Worm (Caenorhabditis elegans) whole organism, young adult: Measurements from ENCODE around the gene Y116A8C.9.

ENCODE experiments used
- B0336.3 ChIP-seq: fragments of 200-800 bp; sonication (Bioruptor generic); IDR thresholded peaks from 2 replicates; pipeline ENCODE4 v1.3.6; 2022; ENCODE audit warnings: missing genetic modification characterization, missing compliant biosample characterization
- C06A6.2 ChIP-seq: fragments of 200-800 bp; sonication (Bioruptor generic); conservative IDR thresholded peaks from 2 replicates; pipeline ENCODE4 v1.3.6; 2022; ENCODE audit warnings: missing genetic modification characterization, missing compliant biosample characterization
- K11D2.4 ChIP-seq: fragments of 200-800 bp; sonication (Bioruptor generic); IDR thresholded peaks from 2 replicates; pipeline ENCODE4 v1.3.6; 2022; ENCODE audit warnings: missing genetic modification reagents, missing genetic modification characterization, missing compliant biosample characterization
- T26A5.8 ChIP-seq: sonication (generic microtip); optimal IDR thresholded peaks from 2 replicates; lab custom pipeline; 2016; ENCODE audit warnings: missing genetic modification characterization, missing compliant biosample characterization
- Y56A3A.18 ChIP-seq: fragments of 200-800 bp; sonication (Bioruptor generic); IDR thresholded peaks from 2 replicates; pipeline ENCODE4 v1.3.6; 2022; ENCODE audit warnings: missing genetic modification reagents, missing genetic modification characterization, missing compliant biosample characterization
- aptf-2 ChIP-seq: fragments of 200-800 bp; sonication (Bioruptor generic); conservative IDR thresholded peaks from 2 replicates; pipeline ENCODE4 v1.3.6; 2022; ENCODE audit warnings: missing genetic modification reagents, missing genetic modification characterization, missing compliant biosample characterization
- atf-7 ChIP-seq: sonication (generic microtip); optimal IDR thresholded peaks from 2 replicates; lab custom pipeline; 2017; ENCODE audit warnings: mild to moderate bottlenecking, missing genetic modification characterization, missing compliant biosample characterization
- attf-5 ChIP-seq: fragments of 200-800 bp; sonication (Bioruptor generic); optimal IDR thresholded peaks from 2 replicates; lab custom pipeline; 2018; ENCODE audit warnings: mild to moderate bottlenecking, missing genetic modification characterization, missing compliant biosample characterization
- ccch-3 ChIP-seq: fragments of 200-800 bp; sonication (Bioruptor generic); optimal IDR thresholded peaks from 2 replicates; lab custom pipeline; 2018; ENCODE audit warnings: mild to moderate bottlenecking, missing genetic modification characterization, missing compliant biosample characterization
- ceh-27 ChIP-seq: fragments of 200-800 bp; sonication (Bioruptor generic); optimal IDR thresholded peaks from 2 replicates; lab custom pipeline; 2018; ENCODE audit warnings: mild to moderate bottlenecking, missing genetic modification characterization, moderate library complexity, missing compliant biosample characterization
- ceh-91 ChIP-seq: fragments of 200-800 bp; sonication (Bioruptor generic); IDR thresholded peaks from 2 replicates; pipeline ENCODE4 v1.3.6; 2022; ENCODE audit warnings: missing genetic modification reagents, missing genetic modification characterization, missing compliant biosample characterization
- chd-7 ChIP-seq: sonication (generic microtip); optimal IDR thresholded peaks from 2 replicates; lab custom pipeline; 2016; ENCODE audit warnings: mild to moderate bottlenecking, missing genetic modification characterization, moderate library complexity, missing compliant biosample characterization
- ekl-4 ChIP-seq: fragments of 200-800 bp; sonication (Bioruptor generic); IDR thresholded peaks from 2 replicates; pipeline ENCODE4 v1.3.6; 2022; ENCODE audit warnings: missing genetic modification reagents, missing genetic modification characterization, missing compliant biosample characterization
- him-1 ChIP-seq: sonication (generic microtip); optimal IDR thresholded peaks from 2 replicates; lab custom pipeline; 2016; ENCODE audit warnings: missing genotype, missing genetic modification reagents, missing genetic modification characterization, missing compliant biosample characterization
- hlh-12 ChIP-seq: sonication (generic microtip); optimal IDR thresholded peaks from 2 replicates; lab custom pipeline; 2016; ENCODE audit warnings: missing genetic modification characterization, missing compliant biosample characterization
- hlh-26 ChIP-seq: fragments of 200-800 bp; sonication (Bioruptor generic); conservative IDR thresholded peaks from 2 replicates; pipeline ENCODE4 v1.3.6; 2022; ENCODE audit warnings: missing genetic modification reagents, missing genetic modification characterization, missing compliant biosample characterization
- hrde-1 ChIP-seq: sonication (generic microtip); optimal IDR thresholded peaks from 2 replicates; lab custom pipeline; 2016; ENCODE audit warnings: missing genetic modification characterization, mild to moderate bottlenecking, missing compliant biosample characterization, moderate library complexity, missing genotype, missing genetic modification reagents, borderline replicate concordance
- hsf-1 ChIP-seq: fragments of 200-800 bp; sonication (Bioruptor generic); IDR thresholded peaks from 2 replicates; pipeline ENCODE4 v1.3.6; 2022; ENCODE audit warnings: missing genetic modification reagents, missing genetic modification characterization, missing compliant biosample characterization
- lag-1 ChIP-seq: fragments of 200-800 bp; sonication (Bioruptor generic); IDR thresholded peaks from 2 replicates; pipeline ENCODE4 v1.3.6; 2022; ENCODE audit warnings: missing genetic modification reagents, missing genetic modification characterization, missing compliant biosample characterization
- lin-26 ChIP-seq: fragments of 200-800 bp; sonication (Bioruptor generic); IDR thresholded peaks from 2 replicates; pipeline ENCODE4 v1.3.6; 2022; ENCODE audit warnings: missing genetic modification reagents, missing genetic modification characterization, missing compliant biosample characterization
- lin-54 ChIP-seq: fragments of 200-800 bp; sonication (Bioruptor generic); optimal IDR thresholded peaks from 2 replicates; lab custom pipeline; 2018; ENCODE audit warnings: mild to moderate bottlenecking, missing genetic modification characterization, missing compliant biosample characterization
- mxl-1 ChIP-seq: sonication (generic microtip); optimal IDR thresholded peaks from 2 replicates; lab custom pipeline; 2016; ENCODE audit warnings: missing genetic modification characterization, missing compliant biosample characterization
- nfya-1 ChIP-seq: sonication (generic microtip); optimal IDR thresholded peaks from 2 replicates; lab custom pipeline; 2017; ENCODE audit warnings: antibody characterized with exemption, missing compliant biosample characterization, missing genetic modification characterization, borderline replicate concordance; ENCODE audit not compliant: insufficient read depth
- rcor-1 ChIP-seq: fragments of 200-800 bp; sonication (Bioruptor generic); IDR thresholded peaks from 2 replicates; pipeline ENCODE4 v1.3.6; 2022; ENCODE audit warnings: missing genetic modification reagents, missing genetic modification characterization, missing compliant biosample characterization
- repo-1 ChIP-seq: sonication (generic microtip); optimal IDR thresholded peaks from 2 replicates; lab custom pipeline; 2017; ENCODE audit warnings: mild to moderate bottlenecking, missing genetic modification characterization, missing compliant biosample characterization
- snpc-1.3 ChIP-seq: sonication (generic microtip); optimal IDR thresholded peaks from 2 replicates; lab custom pipeline; 2017; ENCODE audit warnings: missing genetic modification characterization, mild to moderate bottlenecking, missing compliant biosample characterization, antibody characterized with exemption, moderate library complexity, missing genotype, missing genetic modification reagents; ENCODE audit not compliant: insufficient read depth
- snpc-4 ChIP-seq, 5 experiments: fragments of 150-350 bp in 1 of 5; sonication (generic microtip) in 4 of 5; optimal IDR thresholded peaks; 2 replicates each; lab custom pipeline; 2014 to 2018; ENCODE audit warnings: missing genetic modification characterization in 5 of 5, missing biosample characterization in 3 of 5, antibody characterized with exemption in 2 of 5, mild to moderate bottlenecking in 2 of 5, missing compliant biosample characterization in 2 of 5, missing genotype in 2 of 5, moderate library complexity in 2 of 5, missing genetic modification reagents in 1 of 5
- sptf-2 ChIP-seq: fragments of 200-800 bp; sonication (Bioruptor generic); optimal IDR thresholded peaks from 2 replicates; lab custom pipeline; 2018; ENCODE audit warnings: mild to moderate bottlenecking, missing genetic modification characterization, missing compliant biosample characterization
- zfh-2 ChIP-seq: fragments of 200-800 bp; sonication (Bioruptor generic); conservative IDR thresholded peaks from 2 replicates; pipeline ENCODE4 v1.3.6; 2022; ENCODE audit warnings: missing genetic modification reagents, missing genetic modification characterization, missing compliant biosample characterization
- zim-3 ChIP-seq: sonication (generic microtip); optimal IDR thresholded peaks from 2 replicates; lab custom pipeline; 2017; ENCODE audit warnings: mild to moderate bottlenecking, missing genetic modification characterization, moderate library complexity, missing compliant biosample characterization
- ztf-28 ChIP-seq: fragments of 200-800 bp; sonication (Bioruptor generic); IDR thresholded peaks from 2 replicates; pipeline ENCODE4 v1.3.6; 2022; ENCODE audit warnings: missing genetic modification reagents, missing genetic modification characterization, missing compliant biosample characterization
- ztf-6 ChIP-seq: fragments of 200-800 bp; sonication (Bioruptor generic); IDR thresholded peaks from 2 replicates; pipeline ENCODE4 v1.3.6; 2022; ENCODE audit warnings: missing genetic modification reagents, missing genetic modification characterization, missing compliant biosample characterization

Gene Y116A8C.9

DNA sequence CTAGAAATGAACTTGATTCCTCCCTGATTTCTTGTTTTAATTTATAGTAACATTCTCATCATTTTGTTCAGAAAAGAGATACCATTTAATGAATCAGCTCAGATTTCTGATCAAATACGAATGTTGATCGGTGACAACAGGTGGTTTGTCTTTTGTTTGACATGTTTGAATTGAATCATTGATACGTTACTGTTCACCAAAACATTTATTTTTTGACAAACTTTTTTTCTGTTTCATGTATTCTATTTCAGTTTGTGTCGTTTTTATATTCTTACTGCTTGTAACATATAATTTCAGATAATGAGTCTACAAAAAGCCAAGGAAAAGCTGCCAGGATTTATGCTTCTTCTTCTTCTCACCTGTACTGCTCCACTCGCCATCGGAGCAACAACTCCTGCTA is 22.5 kb downstream of the Y116A8C.9 start, which contains the start of gene nep-24:
nep-24 (plus strand) TSS at position 301 of the 400 bp plus-strand sequence.
- TF ChIP-seq hlh-12 (tag; lab: Kevin White, UChicago) (no peak), C06A6.2 (GFP tag; lab: Robert Waterston, UW) (no peak), K11D2.4 (no peak), ztf-28 (GFP tag; lab: Robert Waterston, UW) (no peak), Y56A3A.18 (GFP tag; lab: Robert Waterston, UW) (no peak)

- no peak for TF ChIP-seq snpc-4 (GFP tag; optimal IDR thresholded peaks at IDR 0.05; lab: Kevin White, UChicago)
- peak in 1 of 4 experiments; percentile 15 for TF ChIP-seq snpc-4 (tag; optimal IDR thresholded peaks at IDR 0.05; lab: Kevin White, UChicago)
- TF ChIP-seq zfh-2 (GFP tag; lab: Robert Waterston, UW): peak; percentile 52
- no peak for TF ChIP-seq repo-1 (tag; lab: Kevin White, UChicago)
Observed at ce11 chrIV:16921999-16922398, 24.6 kb downstream of the Y116A8C.9 start.

- no peak for TF ChIP-seq ccch-3 (GFP tag; lab: Kevin White, UChicago)
Observed at ce11 chrIV:16920041-16920440, 26.6 kb downstream of the Y116A8C.9 start, which contains the start of gene nep-23. Gene nep-23 (plus strand): TSS chrIV:16920341.

ce11 chrIV:16919212-16919775 is 27.3 kb downstream of the Y116A8C.9 start, which contains the start of the genes Y116A8C.470 and Y116A8C.463:
Gene Y116A8C.470 (minus strand): TSS chrIV:16919312.
Gene Y116A8C.463 (plus strand): TSS chrIV:16919725.
- TF ChIP-seq him-1 (tag; lab: Kevin White, UChicago) (no peak), aptf-2 (no peak), hlh-26 (GFP tag; lab: Robert Waterston, UW) (no peak), B0336.3 (GFP tag; lab: Robert Waterston, UW) (no peak), zim-3 (no peak)

DNA sequence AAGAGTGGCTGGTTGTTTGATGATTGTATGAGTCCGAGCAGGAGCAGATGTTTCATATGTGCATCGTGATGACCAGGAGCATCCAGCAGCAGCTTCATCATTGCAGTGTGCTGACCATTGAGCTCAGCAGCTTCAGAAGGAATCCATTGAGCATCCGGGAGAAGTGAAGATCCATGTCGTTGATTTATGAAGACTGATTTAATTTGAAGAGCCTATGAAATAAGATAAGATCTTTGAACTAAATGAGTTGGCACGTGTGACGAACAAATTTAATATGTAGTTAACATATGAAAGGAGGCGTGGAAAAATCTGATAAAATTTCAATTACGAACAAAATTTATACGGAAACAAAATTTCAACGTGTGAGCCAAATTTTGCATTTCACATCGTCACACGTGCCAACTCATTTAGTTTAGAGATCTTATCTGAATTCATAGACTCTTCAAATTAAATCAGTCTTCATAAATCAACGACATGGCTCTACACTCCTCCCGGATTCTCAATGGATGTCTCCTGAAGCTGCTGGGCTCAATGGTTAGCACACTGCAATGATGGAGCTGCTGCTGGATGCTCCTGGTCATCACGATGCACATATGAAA is 28.7 kb downstream of the Y116A8C.9 start, which contains the start of the genes Y116A8C.469 and Y116A8C.468:
Y116A8C.469 (minus strand) TSS at position 101 of the 599 bp plus-strand sequence.
Y116A8C.468 (plus strand) TSS at position 549 of the 599 bp plus-strand sequence.
- TF ChIP-seq ekl-4 (GFP tag; lab: Robert Waterston, UW) (no peak), lag-1 (no peak), zim-3 (no peak)

DNA sequence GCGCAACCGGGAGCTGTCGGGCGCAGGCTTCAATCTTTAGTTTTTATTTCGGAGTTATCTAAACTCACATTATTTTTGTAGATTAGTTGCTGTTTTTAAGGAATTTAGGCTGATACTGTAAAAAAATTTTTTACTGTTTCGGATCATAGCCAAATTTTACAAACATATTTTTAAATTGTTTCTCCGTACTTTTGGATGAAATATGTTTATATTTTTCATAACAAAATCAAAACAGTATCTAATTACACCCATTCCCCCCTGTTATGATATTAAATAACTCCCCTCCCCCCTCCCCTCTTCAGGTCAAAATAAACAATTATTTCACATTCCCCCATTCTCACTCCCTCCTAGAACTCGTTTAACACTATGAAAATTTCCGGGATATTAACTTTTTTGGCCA is 30.8 kb downstream of the Y116A8C.9 start, which contains the start of gene Y116A8C.3:
Y116A8C.3 (plus strand) TSS at position 301 of the 400 bp plus-strand sequence.
- TF ChIP-seq nfya-1 (tag; lab: Kevin White, UChicago): no peak
- TF ChIP-seq snpc-4 (GFP tag; optimal IDR thresholded peaks at IDR 0.05; lab: Kevin White, UChicago): no peak
- peak in 1 of 4 experiments; percentile 44 for TF ChIP-seq snpc-4 (tag; optimal IDR thresholded peaks at IDR 0.05; lab: Kevin White, UChicago)

DNA sequence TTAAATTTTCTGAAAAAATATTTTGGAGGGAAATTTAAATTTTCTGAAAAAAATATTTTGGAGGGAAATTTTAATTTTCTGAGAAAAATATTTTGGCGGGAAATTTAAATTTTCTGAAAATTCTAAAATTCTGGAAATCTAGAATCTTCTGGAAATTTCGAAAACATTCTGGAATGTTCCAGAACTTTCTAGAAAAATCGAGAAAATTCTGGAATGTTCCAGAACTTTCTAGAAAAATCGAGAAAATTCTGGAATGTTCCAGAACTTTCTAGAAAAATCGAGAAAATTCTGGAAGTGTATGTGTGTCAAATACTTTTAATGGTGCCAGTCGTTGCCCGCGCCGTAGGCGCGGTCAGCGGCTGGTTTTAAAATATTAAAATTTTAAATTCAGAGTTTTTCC is 35.8 kb downstream of the Y116A8C.9 start:
- TF ChIP-seq hsf-1 (GFP tag; lab: Robert Waterston, UW): peak; percentile 93
- TF ChIP-seq, all 124 proteins: peak for 1; not testable (repeated sequence) for 123

- TF ChIP-seq ceh-91 (GFP tag; lab: Robert Waterston, UW) (no peak), hrde-1 (no peak), T26A5.8 (tag; lab: Kevin White, UChicago) (no peak), lin-26 (GFP tag; lab: Robert Waterston, UW) (no peak), ceh-27 (GFP tag; lab: Kevin White, UChicago) (no peak), sptf-2 (GFP tag; lab: Kevin White, UChicago) (no peak), mxl-1 (no peak), rcor-1 (no peak), snpc-1.3 (tag; lab: Kevin White, UChicago) (no peak), attf-5 (GFP tag; lab: Kevin White, UChicago) (no peak), chd-7 (tag; lab: Kevin White, UChicago) (no peak), lin-54 (GFP tag; lab: Kevin White, UChicago) (no peak), ztf-6 (GFP tag; lab: Robert Waterston, UW) (no peak), atf-7 (no peak), nfya-1 (tag; lab: Kevin White, UChicago) (no peak)
Observed at ce11 chrIV:16898205-16898604, 48.4 kb downstream of the Y116A8C.9 start.
